Fruit fly (Drosophila melanogaster) whole organism, embryonic: Measurements from ENCODE around the gene CHES-1-like.

ENCODE experiments used
- Awh ChIP-seq: fragments of 200-800 bp; sonication (Bioruptor generic); IDR thresholded peaks from 2 replicates; pipeline ENCODE4, ENCODE4 v1.3.6; 2022; ENCODE audit warnings: missing biosample characterization, missing genetic modification characterization
- CG10959 ChIP-seq: fragments of 200-800 bp; sonication (Bioruptor generic); IDR thresholded peaks from 2 replicates; pipeline ENCODE4 v1.3.6; 2022; ENCODE audit warnings: missing biosample characterization, missing genetic modification characterization
- CG12104 ChIP-seq: fragments of 200-800 bp; sonication (Bioruptor generic); optimal IDR thresholded peaks from 3 replicates; lab custom pipeline; 2016; ENCODE audit warnings: missing biosample characterization, missing genetic modification characterization
- CG13123 ChIP-seq: fragments of 200-800 bp; sonication (Bioruptor generic); optimal IDR thresholded peaks from 2 replicates; lab custom pipeline; 2016; ENCODE audit warnings: missing biosample characterization, missing genetic modification characterization
- CG14710 ChIP-seq: fragments of 200-800 bp; sonication (Bioruptor generic); optimal IDR thresholded peaks from 3 replicates; lab custom pipeline; 2019; ENCODE audit warnings: missing biosample characterization, mild to moderate bottlenecking, missing genetic modification characterization, moderate library complexity
- CG15269 ChIP-seq: fragments of 200-800 bp; sonication (Bioruptor generic); optimal IDR thresholded peaks from 2 replicates; lab custom pipeline; 2018; ENCODE audit warnings: missing biosample characterization, mild to moderate bottlenecking, missing genetic modification characterization, moderate library complexity
- CG1529 ChIP-seq: fragments of 200-800 bp; sonication (Bioruptor generic); optimal IDR thresholded peaks from 3 replicates; lab custom pipeline; 2018; ENCODE audit warnings: missing biosample characterization, missing genetic modification characterization
- CG17361 ChIP-seq: fragments of 200-800 bp; sonication (Bioruptor generic); IDR thresholded peaks from 3 replicates; pipeline ENCODE4 v1.3.6; 2022; ENCODE audit warnings: missing biosample characterization, missing genetic modification characterization
- CG18599 ChIP-seq: fragments of 200-800 bp; sonication (Bioruptor generic); optimal IDR thresholded peaks from 3 replicates; lab custom pipeline; 2017; ENCODE audit warnings: missing biosample characterization, missing genetic modification characterization, mild to moderate bottlenecking, moderate library complexity, missing genetic modification reagents
- CG2875 ChIP-seq: fragments of 200-800 bp; sonication (Bioruptor generic); optimal IDR thresholded peaks from 2 replicates; lab custom pipeline; 2017; ENCODE audit warnings: missing biosample characterization, mild to moderate bottlenecking, missing genetic modification characterization, missing genetic modification reagents
- CG30431 ChIP-seq: fragments of 200-800 bp; sonication (Bioruptor generic); optimal IDR thresholded peaks from 2 replicates; lab custom pipeline; 2017; ENCODE audit warnings: missing biosample characterization, missing genetic modification characterization
- CG3065 ChIP-seq: fragments of 200-800 bp; sonication (Bioruptor generic); optimal IDR thresholded peaks from 2 replicates; lab custom pipeline; 2016; ENCODE audit warnings: missing biosample characterization, missing genetic modification characterization
- CG31365 ChIP-seq: fragments of 200-800 bp; sonication (Bioruptor generic); optimal IDR thresholded peaks from 2 replicates; lab custom pipeline; 2018; ENCODE audit warnings: missing biosample characterization, mild to moderate bottlenecking, missing genetic modification characterization
- CG6254 ChIP-seq: fragments of 200-800 bp; sonication (Bioruptor generic); optimal IDR thresholded peaks from 3 replicates; lab custom pipeline; 2017; ENCODE audit warnings: mild to moderate bottlenecking, missing biosample characterization, missing genetic modification reagents, missing genetic modification characterization
- CG6654 ChIP-seq: fragments of 200-800 bp; sonication (Bioruptor generic); optimal IDR thresholded peaks from 2 replicates; lab custom pipeline; 2017; ENCODE audit warnings: missing biosample characterization, mild to moderate bottlenecking, missing genetic modification characterization
- CHES-1-like ChIP-seq: fragments of 200-800 bp; sonication (Bioruptor generic); optimal IDR thresholded peaks from 2 replicates; lab custom pipeline; 2016; ENCODE audit warnings: missing biosample characterization, missing genetic modification characterization
- Chrac-16 ChIP-seq: fragments of 200-800 bp; sonication (Bioruptor generic); optimal IDR thresholded peaks from 3 replicates; lab custom pipeline; 2016; ENCODE audit warnings: missing biosample characterization, missing genetic modification characterization
- D19A ChIP-seq: fragments of 200-800 bp; optimal IDR thresholded peaks from 3 replicates; lab custom pipeline; 2019; ENCODE audit warnings: missing biosample characterization, mild to moderate bottlenecking, missing genetic modification characterization, moderate library complexity
- D19B ChIP-seq: fragments of 200-800 bp; sonication (Bioruptor generic); optimal IDR thresholded peaks from 2 replicates; lab custom pipeline; 2017; ENCODE audit warnings: missing biosample characterization, mild to moderate bottlenecking, missing genetic modification characterization
- Dbx ChIP-seq: fragments of 200-800 bp; sonication (Bioruptor generic); IDR thresholded peaks from 3 replicates; pipeline ENCODE4 v1.3.6; 2022; ENCODE audit warnings: missing biosample characterization, missing genetic modification characterization
- Hr51 ChIP-seq, 2 experiments: fragments of 200-800 bp; sonication (Bioruptor generic); optimal IDR thresholded peaks; 2 replicates in 1 of 2; 3 replicates in 1 of 2; lab custom pipeline; 2016 to 2018; ENCODE audit warnings: missing biosample characterization in 2 of 2, missing genetic modification characterization in 2 of 2, mild to moderate bottlenecking in 1 of 2, moderate library complexity in 1 of 2
- Kr ChIP-seq: fragments of 200-800 bp; sonication (Bioruptor generic); optimal IDR thresholded peaks from 2 replicates; lab custom pipeline; 2017; ENCODE audit warnings: missing biosample characterization, mild to moderate bottlenecking, missing genetic modification characterization
- MBD-R2 ChIP-seq: fragments of 200-800 bp; sonication (Bioruptor generic); IDR thresholded peaks from 2 replicates; pipeline ENCODE4 v1.3.6; 2022; ENCODE audit warnings: missing biosample characterization, missing genetic modification characterization
- MTF-1 ChIP-seq: fragments of 200-800 bp; sonication (Bioruptor generic); optimal IDR thresholded peaks from 2 replicates; lab custom pipeline; 2018; ENCODE audit warnings: missing biosample characterization, mild to moderate bottlenecking, missing genetic modification characterization, borderline replicate concordance
- Max ChIP-seq: fragments of 200-800 bp; sonication (Bioruptor generic); optimal IDR thresholded peaks from 2 replicates; lab custom pipeline; 2016; ENCODE audit warnings: missing biosample characterization, mild to moderate bottlenecking, missing genetic modification characterization
- Oaz ChIP-seq: fragments of 200-800 bp; sonication (Bioruptor generic); IDR thresholded peaks from 2 replicates; pipeline ENCODE4 v1.3.6; 2022; ENCODE audit warnings: missing biosample characterization, missing genetic modification characterization
- Trl ChIP-seq, 3 experiments: fragments of >200 bp in 2 of 3; fragments of 200-800 bp in 1 of 3; sonication (Bioruptor generic) in 1 of 3; optimal IDR thresholded peaks; 2 replicates in 1 of 3; 3 replicates in 2 of 3; lab custom pipeline; 2016 to 2017; ENCODE audit warnings: missing biosample characterization in 1 of 3, missing genetic modification characterization in 1 of 3
- al ChIP-seq: fragments of 200-800 bp; sonication (Bioruptor generic); IDR thresholded peaks from 2 replicates; pipeline ENCODE4 v1.3.6; 2022; ENCODE audit warnings: missing biosample characterization, missing genetic modification characterization
- bcd ChIP-seq: fragments of 200-800 bp; sonication (Bioruptor generic); optimal IDR thresholded peaks from 2 replicates; lab custom pipeline; 2017; ENCODE audit warnings: missing biosample characterization, mild to moderate bottlenecking, missing genetic modification characterization
- btn ChIP-seq: fragments of 200-800 bp; sonication (Bioruptor generic); optimal IDR thresholded peaks from 2 replicates; lab custom pipeline; 2016; ENCODE audit warnings: missing biosample characterization, missing genetic modification characterization
- danr ChIP-seq: fragments of 200-800 bp; sonication (Bioruptor generic); IDR thresholded peaks from 2 replicates; pipeline ENCODE4 v1.3.6; 2022; ENCODE audit warnings: missing biosample characterization, missing genetic modification characterization
- dati ChIP-seq: fragments of 200-800 bp; sonication (Bioruptor generic); IDR thresholded peaks from 2 replicates; pipeline ENCODE4 v1.3.6; 2022; ENCODE audit warnings: missing biosample characterization, missing genetic modification characterization
- dimm ChIP-seq: fragments of 200-800 bp; sonication (Bioruptor generic); IDR thresholded peaks from 2 replicates; pipeline ENCODE4 v1.3.6; 2022; ENCODE audit warnings: missing biosample characterization, missing genetic modification characterization
- eve ChIP-seq, 2 experiments: fragments of >200 bp; optimal IDR thresholded peaks; 2 replicates each; lab custom pipeline; 2017; ENCODE audit warnings: missing biosample characterization in 2 of 2, missing genetic modification characterization in 2 of 2
- ftz-f1 ChIP-seq: fragments of 200-800 bp; sonication (Bioruptor generic); optimal IDR thresholded peaks from 2 replicates; lab custom pipeline; 2016; ENCODE audit warnings: missing biosample characterization, missing genetic modification characterization
- gcm ChIP-seq: fragments of 200-800 bp; sonication (Bioruptor generic); optimal IDR thresholded peaks from 2 replicates; lab custom pipeline; 2019; ENCODE audit warnings: missing biosample characterization, mild to moderate bottlenecking, missing genetic modification characterization, moderate library complexity
- her ChIP-seq: fragments of 200-800 bp; sonication (Bioruptor generic); optimal IDR thresholded peaks from 2 replicates; lab custom pipeline; 2016; ENCODE audit warnings: missing biosample characterization, missing genetic modification characterization
- kay ChIP-seq: fragments of 200-800 bp; sonication (Bioruptor generic); optimal IDR thresholded peaks from 2 replicates; lab custom pipeline; 2016; ENCODE audit warnings: missing biosample characterization, missing genetic modification characterization
- klu ChIP-seq: fragments of 200-800 bp; sonication (Bioruptor generic); IDR thresholded peaks from 2 replicates; pipeline ENCODE4 v1.3.6; 2022; ENCODE audit warnings: missing biosample characterization, missing genetic modification characterization
- kni ChIP-seq: fragments of 200-800 bp; sonication (Bioruptor generic); optimal IDR thresholded peaks from 3 replicates; lab custom pipeline; 2017; ENCODE audit warnings: mild to moderate bottlenecking, missing biosample characterization, missing genetic modification reagents, missing genetic modification characterization
- lilli ChIP-seq: fragments of 200-800 bp; sonication (Bioruptor generic); optimal IDR thresholded peaks from 3 replicates; lab custom pipeline; 2016; ENCODE audit warnings: missing biosample characterization, missing genetic modification characterization
- mirr ChIP-seq: fragments of 200-800 bp; sonication (Bioruptor generic); optimal IDR thresholded peaks from 3 replicates; lab custom pipeline; 2018; ENCODE audit warnings: missing biosample characterization, mild to moderate bottlenecking, missing genetic modification characterization
- pan ChIP-seq, 4 experiments: fragments of >200 bp in 3 of 4; fragments of 200-800 bp in 1 of 4; sonication (Bioruptor generic) in 1 of 4; optimal IDR thresholded peaks in 3 of 4; IDR thresholded peaks in 1 of 4; 2 replicates each; pipeline versions ENCODE4 v1.3.6 to Lab custom; 2017 to 2022; ENCODE audit warnings: missing biosample characterization in 2 of 4, missing genetic modification characterization in 2 of 4, mixed read lengths in 1 of 4
- pb ChIP-seq: fragments of 200-800 bp; sonication (Bioruptor generic); optimal IDR thresholded peaks from 3 replicates; lab custom pipeline; 2016; ENCODE audit warnings: missing biosample characterization, missing genetic modification characterization
- row ChIP-seq: fragments of 200-800 bp; sonication (Bioruptor generic); IDR thresholded peaks from 3 replicates; pipeline ENCODE4 v1.3.6; 2022; ENCODE audit warnings: missing biosample characterization, missing genetic modification characterization
- sisA ChIP-seq: fragments of 200-800 bp; sonication (Bioruptor generic); IDR thresholded peaks from 2 replicates; pipeline ENCODE4 v1.3.6; 2022; ENCODE audit warnings: missing biosample characterization, missing genetic modification characterization
- sna ChIP-seq: fragments of 200-800 bp; sonication (Bioruptor generic); IDR thresholded peaks from 2 replicates; pipeline ENCODE4 v1.3.6; 2022; ENCODE audit warnings: missing biosample characterization, missing genetic modification characterization; ENCODE audit not compliant: partially characterized antibody
- so ChIP-seq: fragments of 200-800 bp; sonication (Bioruptor generic); IDR thresholded peaks from 3 replicates; pipeline ENCODE4 v1.3.6; 2022; ENCODE audit warnings: missing biosample characterization, missing genetic modification characterization
- tgo ChIP-seq: fragments of 200-800 bp; sonication (Bioruptor generic); IDR thresholded peaks from 3 replicates; pipeline ENCODE4 v1.3.6; 2022; ENCODE audit warnings: missing biosample characterization, missing genetic modification characterization
- yki ChIP-seq: fragments of >200 bp; optimal IDR thresholded peaks from 3 replicates; lab custom pipeline; 2018
- zfh1 ChIP-seq: fragments of 200-800 bp; sonication (Bioruptor generic); IDR thresholded peaks from 3 replicates; pipeline ENCODE4 v1.3.6; 2022; ENCODE audit warnings: missing biosample characterization, missing genetic modification characterization

CHES-1-like gene

DNA sequence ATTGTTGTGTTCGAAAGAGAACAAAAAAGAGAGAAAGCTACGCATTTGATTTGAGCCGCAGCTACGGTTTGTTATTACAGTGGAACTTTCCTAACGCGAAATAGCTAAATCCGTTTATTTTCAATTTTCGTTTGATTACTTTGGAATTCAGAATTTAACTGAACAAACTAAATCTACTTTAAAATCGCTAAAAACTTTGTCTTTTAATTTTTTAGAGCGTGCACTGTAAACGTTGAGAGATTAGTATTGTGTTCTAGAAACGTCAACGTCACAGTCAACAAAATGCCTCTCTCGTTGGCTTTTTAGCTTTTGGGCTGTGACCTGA is 16.5 kb downstream of the CHES-1-like start (continued):
- TF ChIP-seq CG6654 (GFP tag; lab: Kevin White, UChicago) (no peak), pan (optimal IDR thresholded peaks at IDR 0.05; lab: Kevin White, UChicago) (no peak), pan (GFP tag; optimal IDR thresholded peaks at IDR 0.05 in 1 of 2, IDR thresholded peaks at IDR 0.05 in 1 of 2) (peak in 1 of 2 experiments; percentile 78), al (GFP tag; lab: Robert Waterston, UW) (peak; percentile 65), CG12104 (GFP tag; lab: Kevin White, UChicago) (peak; percentile 3), danr (GFP tag; lab: Robert Waterston, UW) (no peak), lilli (GFP tag; lab: Kevin White, UChicago) (peak; percentile 87), mirr (GFP tag; lab: Kevin White, UChicago) (no peak), CG30431 (GFP tag; lab: Kevin White, UChicago) (no peak), yki (lab: Kevin White, UChicago) (no peak), CG17361 (GFP tag; lab: Robert Waterston, UW) (no peak), her (GFP tag; lab: Kevin White, UChicago) (peak; percentile 48), eve (GFP tag; optimal IDR thresholded peaks at IDR 0.05; lab: Kevin White, UChicago) (no peak), pb (GFP tag; lab: Kevin White, UChicago) (peak; percentile 21), dati (GFP tag; lab: Robert Waterston, UW) (no peak), MBD-R2 (GFP tag; lab: Robert Waterston, UW) (peak; percentile 53; the same call in 1 of the 2 replicates), Hr51 (GFP tag; optimal IDR thresholded peaks at IDR 0.05; lab: Kevin White, UChicago) (peak; percentile 5 to 76), zfh1 (GFP tag; lab: Robert Waterston, UW) (peak; percentile 75), D19A (tag; lab: Kevin White, UChicago) (peak; percentile 46), ftz-f1 (GFP tag; lab: Kevin White, UChicago) (no peak), Trl (optimal IDR thresholded peaks at IDR 0.05; lab: Kevin White, UChicago) (no peak), Trl (GFP tag; optimal IDR thresholded peaks at IDR 0.05; lab: Kevin White, UChicago) (peak; percentile 21), CG1529 (GFP tag; lab: Kevin White, UChicago) (peak; percentile 46), D19B (GFP tag; lab: Kevin White, UChicago) (peak; percentile 8), CG2875 (GFP tag; lab: Kevin White, UChicago) (peak; percentile 2), btn (GFP tag; lab: Kevin White, UChicago) (no peak), sna (no peak), Max (GFP tag; lab: Kevin White, UChicago) (peak; percentile 21), row (GFP tag; lab: Robert Waterston, UW) (peak; percentile 86), CG10959 (GFP tag; lab: Robert Waterston, UW) (0 out of 2 replicates have a peak, but pooled peaks have one; percentile 44), MTF-1 (no peak), sisA (peak; percentile 70), kay (GFP tag; lab: Kevin White, UChicago) (peak; percentile 29), klu (0 out of 2 replicates have a peak, but pooled peaks have one; percentile 13), CG6254 (peak; percentile 11), bcd (GFP tag; lab: Kevin White, UChicago) (peak; percentile 65), gcm (GFP tag; lab: Kevin White, UChicago) (peak; percentile 24), CG14710 (tag; lab: Kevin White, UChicago) (peak; percentile 23), Awh (GFP tag; lab: Robert Waterston, UW) (peak; percentile 75), CG31365 (tag; lab: Kevin White, UChicago) (peak; percentile 50), Chrac-16 (GFP tag; lab: Kevin White, UChicago) (peak; percentile 61), CG15269 (peak; percentile 71), Oaz (GFP tag; lab: Robert Waterston, UW) (peak; percentile 36; the same call in 1 of the 2 replicates), dimm (GFP tag; lab: Robert Waterston, UW) (no peak), Dbx (GFP tag; lab: Robert Waterston, UW) (peak; percentile 71; the same call in 1 of the 3 replicates), CHES-1-like (GFP tag; lab: Kevin White, UChicago) (peak; percentile 88), kni (GFP tag; lab: Kevin White, UChicago) (no peak), CG18599 (GFP tag; lab: Kevin White, UChicago) (peak; percentile 85), CG13123 (GFP tag; lab: Kevin White, UChicago) (peak; percentile 25), so (peak; percentile 75; the same call in 2 of the 3 replicates), tgo (peak; percentile 75), Kr (GFP tag; lab: Kevin White, UChicago) (no peak), CG3065 (GFP tag; lab: Kevin White, UChicago) (no peak)
